Fruit fly (Drosophila melanogaster): ENCODE measurements around the gene Galk.

Gene Galk

dm6 chr3L:9011485-9012389, 25.8 kb upstream of the Galk start (continued):
- TF ChIP-seq eyg (GFP tag; optimal IDR thresholded peaks at IDR 0.05) = no peak
- TF ChIP-seq CG14710 (tag; optimal IDR thresholded peaks at IDR 0.05) = peak; percentile 86
- peak; percentile 38 for TF ChIP-seq CG6654 (GFP tag; optimal IDR thresholded peaks at IDR 0.05)
- peak; percentile 76 for TF ChIP-seq CG13775 (GFP tag; optimal IDR thresholded peaks at IDR 0.05)
- TF ChIP-seq CG11093 (GFP tag; IDR thresholded peaks at IDR 0.05) = peak; percentile 80
- TF ChIP-seq run (tag; optimal IDR thresholded peaks at IDR 0.05) = no peak
- TF ChIP-seq B-H1 (GFP tag; IDR thresholded peaks at IDR 0.05) = peak; percentile 46; the same call in 2 of the 3 replicates
- TF ChIP-seq Usf (GFP tag; optimal IDR thresholded peaks at IDR 0.05) = peak; percentile 38
- peak; percentile 93 for TF ChIP-seq CG1603 (tag; optimal IDR thresholded peaks at IDR 0.05)
- no peak for TF ChIP-seq kah (GFP tag; optimal IDR thresholded peaks at IDR 0.05)
- peak; percentile 81 for TF ChIP-seq CG33557 (GFP tag; optimal IDR thresholded peaks at IDR 0.05)
- TF ChIP-seq NC2α (GFP tag; optimal IDR thresholded peaks at IDR 0.05) = peak; percentile 51
- TF ChIP-seq HLHmδ (GFP tag; optimal IDR thresholded peaks at IDR 0.05) = peak; percentile 20
- TF ChIP-seq gt (GFP tag; IDR thresholded peaks at IDR 0.05) = 0 out of 2 replicates have a peak, but pooled peaks have one; percentile 35
- peak; percentile 57; the same call in 2 of the 4 replicates for TF ChIP-seq Gug (GFP tag; IDR thresholded peaks at IDR 0.05)
- TF ChIP-seq Ets65A (GFP tag) = peak; percentile 98
- TF ChIP-seq kay (GFP tag; optimal IDR thresholded peaks at IDR 0.05) = peak; percentile 64
- TF ChIP-seq CG10654 (GFP tag; optimal IDR thresholded peaks at IDR 0.05) = peak; percentile 76
- peak; percentile 34 for TF ChIP-seq disco-r (GFP tag; optimal IDR thresholded peaks at IDR 0.05)
- TF ChIP-seq dpn (GFP tag; optimal IDR thresholded peaks at IDR 0.05) = peak; percentile 70 to 86
- peak; percentile 72 for TF ChIP-seq Mrtf (GFP tag; IDR thresholded peaks at IDR 0.05)
- peak; percentile 54 for TF ChIP-seq nerfin-1 (tag; optimal IDR thresholded peaks at IDR 0.05)
- TF ChIP-seq chif (GFP tag; optimal IDR thresholded peaks at IDR 0.05) = peak; percentile 72 to 84
- peak; percentile 48; the same call in 1 of the 3 replicates for TF ChIP-seq z (GFP tag; IDR thresholded peaks at IDR 0.05)
- peak; percentile 71 for TF ChIP-seq mam (GFP tag; optimal IDR thresholded peaks at IDR 0.05)
- TF ChIP-seq cg (GFP tag; optimal IDR thresholded peaks at IDR 0.05) = no peak
- TF ChIP-seq CG9932 (GFP tag; IDR thresholded peaks at IDR 0.05) = no peak
- no peak for TF ChIP-seq CG7928 (GFP tag; optimal IDR thresholded peaks at IDR 0.05)
- TF ChIP-seq CG17912 (GFP tag; optimal IDR thresholded peaks at IDR 0.05) = no peak
- peak; percentile 46 for TF ChIP-seq CG10565 (GFP tag; optimal IDR thresholded peaks at IDR 0.05)
- peak; percentile 58 for TF ChIP-seq Ada2b (GFP tag; IDR thresholded peaks at IDR 0.05)
- TF ChIP-seq Sry-β (GFP tag; optimal IDR thresholded peaks at IDR 0.05) = peak; percentile 20
- TF ChIP-seq bbx (GFP tag; IDR thresholded peaks at IDR 0.05; ENCODE audit: partially characterized antibody) = no peak
- no peak for TF ChIP-seq wdn (GFP tag; IDR thresholded peaks at IDR 0.05)
- peak; percentile 84 for TF ChIP-seq CG4424 (GFP tag; optimal IDR thresholded peaks at IDR 0.05)
- TF ChIP-seq amos (GFP tag; IDR thresholded peaks at IDR 0.05; ENCODE audit: partially characterized antibody) = no peak
- peak; percentile 10 for TF ChIP-seq CG18619 (GFP tag; optimal IDR thresholded peaks at IDR 0.05)
- TF ChIP-seq lov (optimal IDR thresholded peaks at IDR 0.05) = no peak
- peak; percentile 94 for TF ChIP-seq lov (GFP tag; IDR thresholded peaks at IDR 0.05)
- TF ChIP-seq Nf-YA (GFP tag; IDR thresholded peaks at IDR 0.05) = peak; percentile 48; the same call in 1 of the 2 replicates
- peak; percentile 6 for TF ChIP-seq salm (tag; optimal IDR thresholded peaks at IDR 0.05)
- TF ChIP-seq H15 (GFP tag; IDR thresholded peaks at IDR 0.05) = peak; percentile 74; the same call in 2 of the 3 replicates
- TF ChIP-seq nmo (GFP tag; optimal IDR thresholded peaks at IDR 0.05) = peak; percentile 83
- no peak for TF ChIP-seq al (GFP tag; IDR thresholded peaks at IDR 0.05)
- TF ChIP-seq Atf3 (GFP tag; optimal IDR thresholded peaks at IDR 0.05) = peak; percentile 30
- TF ChIP-seq tap (tag; optimal IDR thresholded peaks at IDR 0.05) = no peak
- TF ChIP-seq CG17385 (GFP tag; optimal IDR thresholded peaks at IDR 0.05) = peak; percentile 36
- TF ChIP-seq dati (GFP tag; IDR thresholded peaks at IDR 0.05) = no peak
- TF ChIP-seq Hr51 (GFP tag; optimal IDR thresholded peaks at IDR 0.05) = peak in 1 of 2 experiments; percentile 62
